Fruit fly (Drosophila melanogaster) Kc167 (cell line): Measurements from ENCODE around the gene CG17163.

ENCODE experiments used
- Myc ChIP-seq: fragments of >200 bp; optimal IDR thresholded peaks from 2 replicates; lab custom pipeline; 2017; ENCODE audit warnings: missing external identifiers
- Sin3A ChIP-seq: fragments of >200 bp; optimal IDR thresholded peaks from 2 replicates; lab custom pipeline; 2018; ENCODE audit warnings: missing external identifiers
- insv ChIP-seq: fragments of >200 bp; optimal IDR thresholded peaks from 3 replicates; lab custom pipeline; 2018; ENCODE audit warnings: missing external identifiers
- psq ChIP-seq: fragments of >200 bp; optimal IDR thresholded peaks from 2 replicates; lab custom pipeline; 2017; ENCODE audit warnings: missing external identifiers
- ttk ChIP-seq: sonication (Bioruptor generic); optimal IDR thresholded peaks from 2 replicates; lab custom pipeline; 2017; ENCODE audit warnings: missing external identifiers

Gene CG17163

DNA sequence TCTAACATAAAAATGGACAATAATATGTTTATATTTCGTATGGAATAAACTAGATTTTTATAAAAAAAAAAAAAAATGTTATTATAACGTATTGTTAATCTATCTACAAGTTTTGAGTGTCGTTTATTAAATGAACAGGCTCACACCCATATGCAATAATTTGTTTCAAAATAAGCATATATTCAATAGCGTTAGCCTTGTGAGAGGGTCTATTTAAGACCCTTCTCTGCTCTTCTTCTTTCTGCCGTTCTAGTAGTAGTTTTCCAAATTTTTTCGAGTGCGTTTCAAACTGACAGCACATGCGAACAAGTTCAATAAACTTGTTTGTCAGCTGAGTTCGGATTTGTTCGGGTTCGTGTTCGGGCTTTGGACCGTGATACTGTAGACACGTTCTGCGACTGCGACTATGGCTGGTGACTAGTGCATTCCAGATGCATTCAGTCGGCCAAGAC is 11.2 kb downstream of the CG17163 start:
- TF ChIP-seq psq (lab: Kevin White, UChicago) (no peak), insv (no peak), Sin3A (lab: Kevin White, UChicago) (no peak), ttk (lab: Kevin White, UChicago) (no peak)

DNA sequence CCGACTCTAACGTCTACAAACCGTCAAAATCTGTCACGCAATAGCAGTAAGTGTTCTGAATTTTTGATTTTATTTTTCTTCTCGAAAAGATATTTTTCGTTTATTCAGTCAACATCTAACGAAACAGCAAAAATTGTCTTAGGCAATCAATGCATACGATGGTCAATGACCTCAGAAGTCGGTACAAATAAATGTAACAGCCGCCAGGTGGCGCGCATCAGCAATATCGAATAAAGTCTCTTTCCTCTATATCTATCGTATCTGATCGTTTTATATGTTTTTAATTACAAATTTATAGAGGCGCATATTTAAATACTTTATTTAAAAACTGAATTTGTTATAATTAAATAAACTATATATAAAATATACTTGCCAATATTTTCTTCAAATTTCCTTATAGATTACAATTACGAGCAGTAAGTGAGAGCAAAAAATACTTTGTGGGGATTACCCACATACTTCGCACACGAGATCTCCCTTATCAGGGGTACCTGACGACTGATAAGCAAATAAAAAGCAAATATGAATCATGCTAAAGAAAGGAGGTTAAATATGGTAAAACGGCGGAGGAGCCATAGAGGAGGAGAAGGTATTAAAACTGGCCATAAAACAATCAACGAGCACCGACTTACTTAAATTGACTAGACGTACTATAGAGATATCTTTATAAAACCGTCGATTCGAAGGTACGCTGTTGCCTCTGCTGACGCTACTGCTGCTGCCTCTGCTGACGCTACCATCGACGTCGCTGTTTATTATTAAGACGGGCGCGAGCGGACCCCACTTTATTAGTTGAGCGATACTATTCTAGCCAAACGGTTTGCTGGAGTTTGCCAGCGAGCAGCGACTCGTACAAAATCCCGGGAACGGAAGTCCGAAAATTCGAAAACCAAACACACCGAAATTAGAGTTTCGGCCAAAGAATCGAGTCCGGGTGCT is 14.7 kb downstream of the CG17163 start, which contains the start of gene CG17167:
Gene CG17167, plus strand, starts transcription at position 781 of the 939 bp plus-strand sequence.
- TF ChIP-seq psq (lab: Kevin White, UChicago), result no peak
- no peak for TF ChIP-seq Sin3A (lab: Kevin White, UChicago)

DNA sequence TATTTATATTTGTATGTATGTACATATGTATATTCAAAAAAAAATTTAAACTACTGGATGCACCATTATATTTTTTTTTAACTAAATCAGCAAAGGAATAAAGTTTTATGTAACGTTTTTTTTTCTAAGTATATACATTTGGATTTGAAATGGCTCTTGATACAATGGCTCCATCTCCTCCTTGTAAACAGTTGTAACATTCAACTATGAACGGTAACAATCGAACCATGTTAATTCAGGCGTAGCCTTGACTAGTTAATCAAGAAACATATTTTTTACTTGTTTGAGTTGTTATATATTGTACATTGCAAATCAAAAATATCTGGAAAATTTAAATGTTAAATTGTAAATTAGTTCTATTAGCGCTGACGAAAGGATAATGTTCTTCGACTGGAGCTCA is 46.7 kb downstream of the CG17163 start, which contains the start of gene CG12061:
Gene CG12061, plus strand, starts transcription at position 301 of the 400 bp plus-strand sequence.
- no peak for TF ChIP-seq Myc (lab: Kevin White, UChicago)
